ENCODE assay signal across 4 fruit fly cellular contexts in the genomic region with DNA sequence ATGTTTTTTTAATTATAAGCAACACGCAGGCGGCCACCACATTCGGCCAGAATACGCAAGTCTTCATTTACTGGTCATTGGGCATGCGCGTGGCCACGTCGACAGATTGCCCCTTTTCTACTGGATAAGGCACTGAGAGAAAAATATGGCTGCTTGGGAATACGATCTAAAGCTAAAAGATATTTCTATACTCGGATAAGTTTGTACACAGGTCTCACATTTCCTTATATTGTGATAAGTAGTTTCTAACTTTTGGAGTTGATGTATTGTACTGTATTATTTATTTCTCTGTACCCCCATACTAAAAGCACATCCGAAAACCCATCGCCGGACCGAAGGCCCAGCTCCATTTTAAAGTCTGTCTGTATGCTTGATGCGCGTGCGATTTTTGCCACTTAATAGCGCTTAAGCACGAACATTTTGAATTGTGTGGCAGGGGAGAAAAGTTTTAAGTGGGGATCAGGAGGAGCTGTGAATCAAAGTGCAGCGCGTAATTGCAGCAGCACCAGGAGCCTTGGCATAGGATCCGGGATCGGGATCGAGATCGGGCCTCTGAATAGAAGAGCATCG.
TF ChIP-seq lines count a peak whose summit lies in the region.

No protein-coding gene starts in this region.

- TF ChIP-seq CTCF in whole organism, embryonic (GFP tag; optimal IDR thresholded peaks at IDR 0.05; lab: Kevin White, UChicago): no peak

TF ChIP-seq in whole organism, embryonic, 481 proteins besides CTCF, POLR2A, EP300 and RAD21:
- TF ChIP-seq dati (GFP tag; IDR thresholded peaks at IDR 0.05; lab: Robert Waterston, UW) (no peak), CG6654 (GFP tag; optimal IDR thresholded peaks at IDR 0.05; lab: Kevin White, UChicago) (no peak), unpg (GFP tag; optimal IDR thresholded peaks at IDR 0.05; lab: Kevin White, UChicago) (no peak), Chrac-16 (GFP tag; optimal IDR thresholded peaks at IDR 0.05; lab: Kevin White, UChicago) (no peak), corto (GFP tag; optimal IDR thresholded peaks at IDR 0.05; lab: Kevin White, UChicago) (peak; percentile 41), Xrp1 (GFP tag; IDR thresholded peaks at IDR 0.05; lab: Robert Waterston, UW) (peak; percentile 26; the same call in 1 of the 2 replicates), lbe (GFP tag; optimal IDR thresholded peaks at IDR 0.05; lab: Kevin White, UChicago) (peak; percentile 22), CG34422 (GFP tag; IDR thresholded peaks at IDR 0.05; lab: Robert Waterston, UW) (no peak), nom (GFP tag; optimal IDR thresholded peaks at IDR 0.05; lab: Kevin White, UChicago) (peak; percentile 29), sens (GFP tag; lab: Kevin White, UChicago) (peak; percentile 67), gem (tag; optimal IDR thresholded peaks at IDR 0.05; lab: Kevin White, UChicago) (peak; percentile 1), org-1 (GFP tag; optimal IDR thresholded peaks at IDR 0.05; lab: Kevin White, UChicago) (no peak), NFAT (GFP tag; IDR thresholded peaks at IDR 0.05; lab: Robert Waterston, UW) (no peak), jing (GFP tag; optimal IDR thresholded peaks at IDR 0.05; lab: Kevin White, UChicago) (no peak), tna (GFP tag; IDR thresholded peaks at IDR 0.05; lab: Robert Waterston, UW; ENCODE audit: partially characterized antibody) (no peak), CG12391 (tag; optimal IDR thresholded peaks at IDR 0.05; lab: Kevin White, UChicago) (no peak)
TF ChIP-seq in whole organism, embryonic: peak in this region for 6.

TF ChIP-seq in whole organism, prepupa, 60 proteins besides CTCF, POLR2A, EP300 and RAD21 (continues in another document):
- peak; percentile 60 for TF ChIP-seq Sox14 (GFP tag; optimal IDR thresholded peaks at IDR 0.05; lab: Kevin White, UChicago)
- peak; percentile 58 for TF ChIP-seq cyc (GFP tag; optimal IDR thresholded peaks at IDR 0.05; lab: Kevin White, UChicago)
- peak; percentile 47; the same call in 1 of the 3 replicates for TF ChIP-seq CG8119 (GFP tag; IDR thresholded peaks at IDR 0.05; lab: Robert Waterston, UW)
- TF ChIP-seq fkh (GFP tag; optimal IDR thresholded peaks at IDR 0.05; lab: Kevin White, UChicago): no peak
- 0 out of 3 replicates have a peak, but pooled peaks have one; percentile 12 for TF ChIP-seq eg (GFP tag; IDR thresholded peaks at IDR 0.05; lab: Robert Waterston, UW)
- TF ChIP-seq CG34406 (GFP tag; optimal IDR thresholded peaks at IDR 0.05; lab: Kevin White, UChicago): peak; percentile 59
- TF ChIP-seq CG4318 (GFP tag; optimal IDR thresholded peaks at IDR 0.05; lab: Kevin White, UChicago): no peak
- TF ChIP-seq CG1621 (tag; optimal IDR thresholded peaks at IDR 0.05; lab: Kevin White, UChicago): peak; percentile 70
- peak; percentile 39 for TF ChIP-seq vri (GFP tag; optimal IDR thresholded peaks at IDR 0.05; lab: Kevin White, UChicago)
- TF ChIP-seq CG6276 (GFP tag; optimal IDR thresholded peaks at IDR 0.05; lab: Kevin White, UChicago): no peak
- TF ChIP-seq topi (GFP tag; optimal IDR thresholded peaks at IDR 0.05; lab: Kevin White, UChicago): peak; percentile 72
- peak; percentile 74 for TF ChIP-seq CG3032 (tag; optimal IDR thresholded peaks at IDR 0.05; lab: Kevin White, UChicago)
- TF ChIP-seq Met (GFP tag; optimal IDR thresholded peaks at IDR 0.05; lab: Kevin White, UChicago): peak; percentile 64
- peak; percentile 20 for TF ChIP-seq Sox15 (GFP tag; optimal IDR thresholded peaks at IDR 0.05; lab: Kevin White, UChicago)
- peak; percentile 17 for TF ChIP-seq CG11902 (GFP tag; optimal IDR thresholded peaks at IDR 0.05; lab: Kevin White, UChicago)
- no peak for TF ChIP-seq dac (GFP tag; optimal IDR thresholded peaks at IDR 0.05; lab: Kevin White, UChicago)
- peak; percentile 30 for TF ChIP-seq Sox102F (GFP tag; optimal IDR thresholded peaks at IDR 0.05; lab: Kevin White, UChicago)
- no peak for TF ChIP-seq Lpt (GFP tag; optimal IDR thresholded peaks at IDR 0.05; lab: Kevin White, UChicago)
- peak; percentile 58 for TF ChIP-seq CG7368 (GFP tag; optimal IDR thresholded peaks at IDR 0.05; lab: Kevin White, UChicago)
- peak; percentile 78 for TF ChIP-seq svp (GFP tag; lab: Kevin White, UChicago)
- peak; percentile 58 for TF ChIP-seq CG9139 (GFP tag; optimal IDR thresholded peaks at IDR 0.05; lab: Kevin White, UChicago)
- peak; percentile 50 for TF ChIP-seq Smox (GFP tag; optimal IDR thresholded peaks at IDR 0.05; lab: Kevin White, UChicago)
- TF ChIP-seq spab (GFP tag; optimal IDR thresholded peaks at IDR 0.05; lab: Kevin White, UChicago): peak; percentile 71

TF ChIP-seq in whole organism, pupa, 21 proteins besides CTCF, POLR2A, EP300 and RAD21:
- TF ChIP-seq CG17806 (tag; optimal IDR thresholded peaks at IDR 0.05; lab: Kevin White, UChicago) (peak; percentile 80), Snoo (tag; optimal IDR thresholded peaks at IDR 0.05; lab: Kevin White, UChicago) (peak; percentile 40), CG8159 (tag; optimal IDR thresholded peaks at IDR 0.05; lab: Kevin White, UChicago) (peak; percentile 80), D1 (tag; optimal IDR thresholded peaks at IDR 0.05; lab: Kevin White, UChicago) (peak; percentile 23), CG15710 (tag; optimal IDR thresholded peaks at IDR 0.05; lab: Kevin White, UChicago) (peak; percentile 78), CG9948 (tag; optimal IDR thresholded peaks at IDR 0.05; lab: Kevin White, UChicago) (peak; percentile 73), CG8301 (tag; optimal IDR thresholded peaks at IDR 0.05; lab: Kevin White, UChicago) (peak; percentile 28), CG10348 (GFP tag; IDR thresholded peaks at IDR 0.05; lab: Robert Waterston, UW) (no peak), Pif1A (GFP tag; optimal IDR thresholded peaks at IDR 0.05; lab: Kevin White, UChicago) (peak; percentile 46), fd96Ca (GFP tag; IDR thresholded peaks at IDR 0.05; lab: Robert Waterston, UW) (no peak), CG12605 (GFP tag; IDR thresholded peaks at IDR 0.05; lab: Robert Waterston, UW) (no peak), Ets98B (GFP tag; IDR thresholded peaks at IDR 0.05; lab: Robert Waterston, UW) (no peak), CG14655 (GFP tag; optimal IDR thresholded peaks at IDR 0.05; lab: Kevin White, UChicago) (peak; percentile 61), CG32121 (GFP tag; IDR thresholded peaks at IDR 0.05; lab: Robert Waterston, UW) (no peak), Pif1B (GFP tag; optimal IDR thresholded peaks at IDR 0.05; lab: Kevin White, UChicago) (peak; percentile 70), CG34367 (tag; optimal IDR thresholded peaks at IDR 0.05; lab: Kevin White, UChicago) (peak; percentile 74), EcR (GFP tag; optimal IDR thresholded peaks at IDR 0.05; lab: Kevin White, UChicago) (no peak), CG4496 (GFP tag; IDR thresholded peaks at IDR 0.05; lab: Robert Waterston, UW) (peak; percentile 44; the same call in 1 of the 3 replicates), gl (tag; optimal IDR thresholded peaks at IDR 0.05; lab: Kevin White, UChicago) (peak; percentile 60), rn (GFP tag; IDR thresholded peaks at IDR 0.05; lab: Robert Waterston, UW) (no peak), CG13204 (GFP tag; optimal IDR thresholded peaks at IDR 0.05; lab: Kevin White, UChicago) (peak; percentile 11)
TF ChIP-seq in whole organism, pupa: peak in this region for 14.

TF ChIP-seq in whole organism, wandering third instar larva, 38 proteins besides CTCF, POLR2A, EP300 and RAD21 (continues in another document):
- no peak for TF ChIP-seq Jra (GFP tag; optimal IDR thresholded peaks at IDR 0.05; lab: Kevin White, UChicago)
- TF ChIP-seq GATAd (GFP tag; optimal IDR thresholded peaks at IDR 0.05; lab: Kevin White, UChicago): no peak
- TF ChIP-seq ey (GFP tag; optimal IDR thresholded peaks at IDR 0.05; lab: Kevin White, UChicago): peak; percentile 68
- TF ChIP-seq Hnf4 (GFP tag; optimal IDR thresholded peaks at IDR 0.05; lab: Kevin White, UChicago): peak; percentile 60
- TF ChIP-seq pan (optimal IDR thresholded peaks at IDR 0.05; lab: Kevin White, UChicago): no peak
- TF ChIP-seq Dif (GFP tag; optimal IDR thresholded peaks at IDR 0.05; lab: Kevin White, UChicago; ENCODE audit: partially characterized antibody): no peak
- peak; percentile 68 for TF ChIP-seq fru (GFP tag; optimal IDR thresholded peaks at IDR 0.05; lab: Kevin White, UChicago)
- no peak for TF ChIP-seq Vsx2 (GFP tag; optimal IDR thresholded peaks at IDR 0.05; lab: Kevin White, UChicago; ENCODE audit: partially characterized antibody)
- peak in 1 of 2 experiments; percentile 70 for TF ChIP-seq foxo (GFP tag; optimal IDR thresholded peaks at IDR 0.05; lab: Kevin White, UChicago)
- TF ChIP-seq sage (GFP tag; optimal IDR thresholded peaks at IDR 0.05; lab: Kevin White, UChicago): peak; percentile 23
- TF ChIP-seq Mio (GFP tag; optimal IDR thresholded peaks at IDR 0.05; lab: Kevin White, UChicago): no peak
- TF ChIP-seq dmrt93B (GFP tag; optimal IDR thresholded peaks at IDR 0.05; lab: Kevin White, UChicago): peak; percentile 33
- TF ChIP-seq br (GFP tag; optimal IDR thresholded peaks at IDR 0.05; lab: Kevin White, UChicago): peak; percentile 66
- peak; percentile 69 for TF ChIP-seq OdsH (GFP tag; optimal IDR thresholded peaks at IDR 0.05; lab: Kevin White, UChicago)
- peak; percentile 33 for TF ChIP-seq brk (GFP tag; optimal IDR thresholded peaks at IDR 0.05; lab: Kevin White, UChicago)
- no peak for TF ChIP-seq CG9705 (GFP tag; optimal IDR thresholded peaks at IDR 0.05; lab: Kevin White, UChicago)
- no peak for TF ChIP-seq Rel (GFP tag; optimal IDR thresholded peaks at IDR 0.05; lab: Kevin White, UChicago)
- no peak for TF ChIP-seq Rel (tag; optimal IDR thresholded peaks at IDR 0.05; lab: Kevin White, UChicago)
- TF ChIP-seq Sp1 (GFP tag; optimal IDR thresholded peaks at IDR 0.05; lab: Kevin White, UChicago): peak; percentile 50
- TF ChIP-seq Hr83 (GFP tag; optimal IDR thresholded peaks at IDR 0.05; lab: Kevin White, UChicago; ENCODE audit: poor library complexity, severe bottlenecking): no peak
- TF ChIP-seq usp (GFP tag; optimal IDR thresholded peaks at IDR 0.05; lab: Kevin White, UChicago): no peak
- peak; percentile 49 for TF ChIP-seq tai (GFP tag; optimal IDR thresholded peaks at IDR 0.05; lab: Kevin White, UChicago)
- no peak for TF ChIP-seq CG32264 (GFP tag; optimal IDR thresholded peaks at IDR 0.05; lab: Kevin White, UChicago)
- TF ChIP-seq Dfd (GFP tag; optimal IDR thresholded peaks at IDR 0.05; lab: Kevin White, UChicago): no peak
- TF ChIP-seq woc (GFP tag; optimal IDR thresholded peaks at IDR 0.05; lab: Kevin White, UChicago): peak; percentile 54
- no peak for TF ChIP-seq N (GFP tag; optimal IDR thresholded peaks at IDR 0.05; lab: Kevin White, UChicago)
- TF ChIP-seq HLH106 (tag; optimal IDR thresholded peaks at IDR 0.05; lab: Kevin White, UChicago): peak; percentile 58
- no peak for TF ChIP-seq sv (GFP tag; optimal IDR thresholded peaks at IDR 0.05; lab: Kevin White, UChicago)
- no peak for TF ChIP-seq CrebA (GFP tag; optimal IDR thresholded peaks at IDR 0.05; lab: Kevin White, UChicago; ENCODE audit: borderline replicate concordance)
- peak; percentile 37 for TF ChIP-seq psq (GFP tag; optimal IDR thresholded peaks at IDR 0.05; lab: Kevin White, UChicago)
- peak; percentile 64 for TF ChIP-seq rgr (GFP tag; optimal IDR thresholded peaks at IDR 0.05; lab: Kevin White, UChicago)

Comparison
In these comparisons a context has a peak if more than half of its experiments do, and no peak if none do; other contexts are left out.
1. Of the 7 proteins assayed by ChIP-seq in both whole organism, embryonic and whole organism, prepupa: peak only in whole organism, embryonic: none; only in whole organism, prepupa: CG16779, Hr39 and Sox102F; in both: none; in neither: 4.